Fruit fly (Drosophila melanogaster): Measurements from ENCODE around the gene HP4.
A peak's percentile ranks its signal among the peaks of the same experiment; 100 is the strongest.

The HP4 gene

DNA sequence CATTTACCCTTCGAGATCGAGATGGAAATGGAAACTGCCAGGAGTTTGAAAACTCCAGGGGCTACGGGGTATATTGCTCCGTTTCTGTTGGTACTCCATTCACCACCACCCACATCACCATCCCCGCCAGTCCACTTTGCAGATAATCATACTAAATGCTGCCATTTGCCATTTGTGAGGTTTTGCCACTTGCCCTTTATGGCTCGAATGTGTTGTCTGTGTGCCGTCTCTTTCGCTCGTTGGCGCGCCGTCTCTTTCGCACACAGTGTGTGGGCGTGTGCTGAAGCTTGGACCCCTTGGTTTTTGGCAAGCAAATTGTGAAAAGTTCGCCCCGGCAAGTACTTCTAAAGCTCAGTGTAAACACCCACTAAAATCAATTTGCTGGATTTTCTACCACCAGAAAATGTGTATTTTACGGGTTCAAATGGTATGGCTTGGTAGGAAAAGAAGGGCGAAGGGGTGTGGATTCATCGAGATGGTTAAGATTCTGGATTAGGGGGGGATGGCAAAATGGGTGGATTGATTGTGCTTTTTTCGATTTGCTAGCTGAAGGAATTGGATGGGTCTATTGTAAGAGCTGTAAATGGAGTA lies 17.3 kb downstream of the HP4 start (continued):
- TF ChIP-seq Camta (GFP tag; optimal IDR thresholded peaks at IDR 0.05): no peak
- TF ChIP-seq HLHmδ (GFP tag; optimal IDR thresholded peaks at IDR 0.05): no peak
- TF ChIP-seq CG9817 (tag; optimal IDR thresholded peaks at IDR 0.05): no peak
- TF ChIP-seq ken (GFP tag; IDR thresholded peaks at IDR 0.05): no peak
- peak; percentile 74 for TF ChIP-seq CG10321 (GFP tag; IDR thresholded peaks at IDR 0.05)
- TF ChIP-seq dimm (GFP tag; IDR thresholded peaks at IDR 0.05): no peak
- TF ChIP-seq Dip2 (GFP tag; IDR thresholded peaks at IDR 0.05): no peak
- peak; percentile 71; the same call in 1 of the 2 replicates for TF ChIP-seq seq (GFP tag; IDR thresholded peaks at IDR 0.05)
- no peak for TF ChIP-seq ara (GFP tag; IDR thresholded peaks at IDR 0.05)
- TF ChIP-seq chinmo (GFP tag; IDR thresholded peaks at IDR 0.05; ENCODE audit: partially characterized antibody): no peak
- TF ChIP-seq cwo (GFP tag; optimal IDR thresholded peaks at IDR 0.05): no peak
- no peak for TF ChIP-seq Oli (tag; optimal IDR thresholded peaks at IDR 0.05)
- TF ChIP-seq CrebB (tag; optimal IDR thresholded peaks at IDR 0.05): no peak
- TF ChIP-seq Stat92E (GFP tag; optimal IDR thresholded peaks at IDR 0.05): no peak
- TF ChIP-seq CG8359 (GFP tag; optimal IDR thresholded peaks at IDR 0.05; ENCODE audit: borderline replicate concordance): no peak
- TF ChIP-seq Awh (GFP tag; IDR thresholded peaks at IDR 0.05): no peak
- TF ChIP-seq CG6654 (GFP tag; optimal IDR thresholded peaks at IDR 0.05): no peak
- no peak for TF ChIP-seq nerfin-1 (tag; optimal IDR thresholded peaks at IDR 0.05)
- TF ChIP-seq CG6689 (GFP tag; IDR thresholded peaks at IDR 0.05): no peak
- no peak for TF ChIP-seq slou (GFP tag; optimal IDR thresholded peaks at IDR 0.05)
- TF ChIP-seq CG2712 (tag; optimal IDR thresholded peaks at IDR 0.05): no peak
- no peak for TF ChIP-seq CG1647 (GFP tag; optimal IDR thresholded peaks at IDR 0.05)
- peak; percentile 90 for TF ChIP-seq Nf-YB (GFP tag; optimal IDR thresholded peaks at IDR 0.05)
- no peak for TF ChIP-seq CG3847 (GFP tag; IDR thresholded peaks at IDR 0.05)
- TF ChIP-seq disco-r (GFP tag; optimal IDR thresholded peaks at IDR 0.05): no peak
- TF ChIP-seq CG7372 (GFP tag; IDR thresholded peaks at IDR 0.05): no peak
- no peak for TF ChIP-seq CG18599 (GFP tag; optimal IDR thresholded peaks at IDR 0.05)
- no peak for TF ChIP-seq bcd (GFP tag; optimal IDR thresholded peaks at IDR 0.05)
- no peak for TF ChIP-seq tio (GFP tag; optimal IDR thresholded peaks at IDR 0.05)
- no peak for TF ChIP-seq Eip74EF (GFP tag; optimal IDR thresholded peaks at IDR 0.05)
- peak; percentile 98 for TF ChIP-seq abd-A (tag; optimal IDR thresholded peaks at IDR 0.05)
- no peak for TF ChIP-seq stc (GFP tag; IDR thresholded peaks at IDR 0.05)
- peak; percentile 23 for TF ChIP-seq Med (GFP tag)
- no peak for TF ChIP-seq CG12299 (tag; optimal IDR thresholded peaks at IDR 0.05)
- no peak for TF ChIP-seq lola (GFP tag; optimal IDR thresholded peaks at IDR 0.05)
- TF ChIP-seq CG4328 (GFP tag; optimal IDR thresholded peaks at IDR 0.05): no peak
- no peak for TF ChIP-seq CG2889 (GFP tag; IDR thresholded peaks at IDR 0.05)
- TF ChIP-seq Jarid2 (GFP tag; optimal IDR thresholded peaks at IDR 0.05): no peak
- TF ChIP-seq crol (GFP tag; IDR thresholded peaks at IDR 0.05): peak; percentile 86
- TF ChIP-seq ranshi (GFP tag; IDR thresholded peaks at IDR 0.05): no peak
- peak; percentile 95 for TF ChIP-seq Nf-YC (tag; optimal IDR thresholded peaks at IDR 0.05)
- no peak for TF ChIP-seq CG17612 (GFP tag; IDR thresholded peaks at IDR 0.05)
- TF ChIP-seq CG30431 (GFP tag; optimal IDR thresholded peaks at IDR 0.05): no peak
- TF ChIP-seq CG7271 (tag; optimal IDR thresholded peaks at IDR 0.05): no peak

Data from whole organism, embryonic.